Worm (Caenorhabditis elegans): ENCODE measurements around the gene dpf-6.

The dpf-6 gene

ce11 chrIII:8022077-8022476, 16.0 kb upstream of the dpf-6 start, which contains the start of gene F44B9.2:
TSS of gene F44B9.2 (plus strand) at chrIII:8022463.
- no peak for TF ChIP-seq nhr-10 (tag; optimal IDR thresholded peaks at IDR 0.05)
- TF ChIP-seq ceh-44 (GFP tag; IDR thresholded peaks at IDR 0.05) = no peak
- no peak for TF ChIP-seq fkh-10 (GFP tag; optimal IDR thresholded peaks at IDR 0.05)
- no peak for TF ChIP-seq mdl-1 (tag; optimal IDR thresholded peaks at IDR 0.05)
- no peak for TF ChIP-seq lin-1 (GFP tag; IDR thresholded peaks at IDR 0.05)
- no peak for TF ChIP-seq nhr-42 (GFP tag; IDR thresholded peaks at IDR 0.05)
- TF ChIP-seq ama-1 (optimal IDR thresholded peaks at IDR 0.05) = no peak
- TF ChIP-seq unc-62 (GFP tag; optimal IDR thresholded peaks at IDR 0.05 in 1 of 2) = peak in 1 of 2 experiments; percentile 95
- TF ChIP-seq unc-62 (tag; optimal IDR thresholded peaks at IDR 0.05) = no peak
- TF ChIP-seq vab-7 (GFP tag; IDR thresholded peaks at IDR 0.05) = no peak
- peak; percentile 46 for TF ChIP-seq aha-1 (tag)
- TF ChIP-seq zip-2 (tag; optimal IDR thresholded peaks at IDR 0.05) = no peak

ce11 chrIII:8027942-8028341, 10.1 kb upstream of the dpf-6 start, which contains the start of gene mdt-30:
TSS of gene mdt-30 (minus strand) at chrIII:8028042.
- TF ChIP-seq nhr-111 (GFP tag; optimal IDR thresholded peaks at IDR 0.05) (no peak), aha-1 (tag) (peak; percentile 28)

ce11 chrIII:8029487-8029886, 8.6 kb upstream of the dpf-6 start, which contains the start of gene F44B9.8:
TSS of gene F44B9.8 (minus strand) at chrIII:8029649.
- no peak for TF ChIP-seq madf-5 (GFP tag; IDR thresholded peaks at IDR 0.05)
- no peak for TF ChIP-seq nhr-237 (tag; optimal IDR thresholded peaks at IDR 0.05)
- peak; percentile 65 for TF ChIP-seq dve-1 (tag; optimal IDR thresholded peaks at IDR 0.05; ENCODE audit: insufficient read depth)
- no peak for TF ChIP-seq F37D6.2 (tag; optimal IDR thresholded peaks at IDR 0.05)
- peak; percentile 40 for TF ChIP-seq rbr-2 (tag; optimal IDR thresholded peaks at IDR 0.05)
- peak; percentile 74 for TF ChIP-seq mep-1 (tag; optimal IDR thresholded peaks at IDR 0.05)
- no peak for TF ChIP-seq T20F7.1 (GFP tag; optimal IDR thresholded peaks at IDR 0.05)
- TF ChIP-seq pqm-1 (tag; optimal IDR thresholded peaks at IDR 0.05) = no peak
- no peak for TF ChIP-seq Y75B8A.6 (GFP tag; IDR thresholded peaks at IDR 0.05)
- no peak for TF ChIP-seq hlh-11 (tag; optimal IDR thresholded peaks at IDR 0.05)
- TF ChIP-seq ceh-82 (tag; optimal IDR thresholded peaks at IDR 0.05) = no peak
- TF ChIP-seq sdz-12 (GFP tag; optimal IDR thresholded peaks at IDR 0.05) = no peak
- TF ChIP-seq arid-1 (GFP tag; conservative IDR thresholded peaks at IDR 0.05) = no peak
- TF ChIP-seq Y5F2A.4 (GFP tag; optimal IDR thresholded peaks at IDR 0.05) = no peak
- no peak for TF ChIP-seq spr-3 (GFP tag; optimal IDR thresholded peaks at IDR 0.05)
- no peak for TF ChIP-seq saeg-2 (GFP tag; IDR thresholded peaks at IDR 0.05)
- TF ChIP-seq lin-38 (GFP tag; IDR thresholded peaks at IDR 0.05) = no peak
- no peak for TF ChIP-seq cey-2 (tag; optimal IDR thresholded peaks at IDR 0.05; ENCODE audit: borderline replicate concordance, insufficient read depth)
- TF ChIP-seq php-3 (GFP tag; IDR thresholded peaks at IDR 0.05) = no peak
- no peak for TF ChIP-seq zag-1 (tag; optimal IDR thresholded peaks at IDR 0.05)
- no peak for TF ChIP-seq D1046.2 (GFP tag; IDR thresholded peaks at IDR 0.05)
- TF ChIP-seq ztf-7 (tag; optimal IDR thresholded peaks at IDR 0.05) = no peak
- TF ChIP-seq hmg-1.1 (GFP tag; IDR thresholded peaks at IDR 0.05) = 0 out of 2 replicates have a peak, but pooled peaks have one; percentile 47
- no peak for TF ChIP-seq unc-62 (GFP tag; optimal IDR thresholded peaks at IDR 0.05 in 1 of 2)
- no peak for TF ChIP-seq unc-62 (tag; optimal IDR thresholded peaks at IDR 0.05)
- TF ChIP-seq mes-2 (tag; optimal IDR thresholded peaks at IDR 0.05; ENCODE audit: poor library complexity, severe bottlenecking) = peak; percentile 84
- TF ChIP-seq nhr-102 (tag; optimal IDR thresholded peaks at IDR 0.05) = no peak
- TF ChIP-seq gei-8 (GFP tag; optimal IDR thresholded peaks at IDR 0.05) = no peak
- no peak for TF ChIP-seq fkh-10 (GFP tag; optimal IDR thresholded peaks at IDR 0.05)
- no peak for TF ChIP-seq dmd-8 (GFP tag; IDR thresholded peaks at IDR 0.05)
- TF ChIP-seq aha-1 (tag) = peak; percentile 93
- no peak for TF ChIP-seq daf-8 (GFP tag; IDR thresholded peaks at IDR 0.05)
- peak; percentile 2 for TF ChIP-seq nhr-77 (tag; optimal IDR thresholded peaks at IDR 0.05)
- TF ChIP-seq nhr-28 (tag; optimal IDR thresholded peaks at IDR 0.05) = peak; percentile 4
- peak in 1 of 2 experiments; percentile 86 for TF ChIP-seq lsy-2 (tag; optimal IDR thresholded peaks at IDR 0.05)
- TF ChIP-seq ZK337.2 (GFP tag; IDR thresholded peaks at IDR 0.05) = no peak
- no peak for TF ChIP-seq jun-1 (tag; optimal IDR thresholded peaks at IDR 0.05)
- no peak for TF ChIP-seq daf-12 (tag; optimal IDR thresholded peaks at IDR 0.05)
- no peak for TF ChIP-seq lin-1 (GFP tag; IDR thresholded peaks at IDR 0.05)
- TF ChIP-seq dpl-1 (GFP tag; optimal IDR thresholded peaks at IDR 0.05) = peak; percentile 87
- TF ChIP-seq ceh-62 (tag; optimal IDR thresholded peaks at IDR 0.05) = no peak
